Fruit fly (Drosophila melanogaster) whole organism, adult: Measurements from ENCODE around the gene emei.

Source experiments
- CG11617 ChIP-seq: fragments of 200-800 bp; sonication (Bioruptor generic); optimal IDR thresholded peaks from 2 replicates; lab custom pipeline; 2017; ENCODE audit warnings: mild to moderate bottlenecking, missing biosample characterization, missing genetic modification reagents, missing genetic modification characterization
- CG12768 ChIP-seq: fragments of 200-800 bp; sonication (Bioruptor generic); optimal IDR thresholded peaks from 2 replicates; lab custom pipeline; 2017; ENCODE audit warnings: missing biosample characterization, missing genetic modification characterization, mild to moderate bottlenecking, moderate library complexity, missing genetic modification reagents
- CG14711 ChIP-seq: fragments of 200-800 bp; sonication (Bioruptor generic); optimal IDR thresholded peaks from 2 replicates; lab custom pipeline; 2018; ENCODE audit warnings: missing biosample characterization, mild to moderate bottlenecking, missing genetic modification characterization, moderate library complexity
- CG1620 ChIP-seq: fragments of 200-800 bp; sonication (Bioruptor generic); optimal IDR thresholded peaks from 2 replicates; lab custom pipeline; 2016; ENCODE audit warnings: missing biosample characterization, missing genetic modification characterization
- CG33017 ChIP-seq: fragments of 200-800 bp; sonication (Bioruptor generic); optimal IDR thresholded peaks from 2 replicates; lab custom pipeline; 2018; ENCODE audit warnings: missing biosample characterization, mild to moderate bottlenecking, missing genetic modification characterization, moderate library complexity
- CG5204 ChIP-seq: fragments of 200-800 bp; sonication (Bioruptor generic); optimal IDR thresholded peaks from 2 replicates; lab custom pipeline; 2016; ENCODE audit warnings: missing biosample characterization, missing genetic modification characterization
- CG7045 ChIP-seq: fragments of 200-800 bp; sonication (Bioruptor generic); optimal IDR thresholded peaks from 2 replicates; lab custom pipeline; 2017; ENCODE audit warnings: missing biosample characterization, mild to moderate bottlenecking, missing genetic modification characterization
- CG7101 ChIP-seq: fragments of 200-800 bp; sonication (Bioruptor generic); optimal IDR thresholded peaks from 2 replicates; lab custom pipeline; 2018; ENCODE audit warnings: missing biosample characterization, mild to moderate bottlenecking, missing genetic modification characterization, moderate library complexity
- Clk ChIP-seq: fragments of 200-800 bp; sonication (Bioruptor generic); optimal IDR thresholded peaks from 2 replicates; lab custom pipeline; 2017; ENCODE audit warnings: missing biosample characterization, missing genetic modification characterization
- Crg-1 ChIP-seq: fragments of 200-800 bp; sonication (Bioruptor generic); optimal IDR thresholded peaks from 2 replicates; lab custom pipeline; 2016; ENCODE audit warnings: missing biosample characterization, missing genetic modification characterization
- Hr96 ChIP-seq: fragments of 200-800 bp; sonication (Bioruptor generic); optimal IDR thresholded peaks from 2 replicates; lab custom pipeline; 2016; ENCODE audit warnings: missing biosample characterization, missing genetic modification characterization
- Mnt ChIP-seq: fragments of 200-800 bp; sonication (Bioruptor generic); optimal IDR thresholded peaks from 2 replicates; lab custom pipeline; 2016; ENCODE audit warnings: missing biosample characterization, mild to moderate bottlenecking, missing genetic modification characterization
- bab1 ChIP-seq: fragments of 200-800 bp; sonication (Bioruptor generic); optimal IDR thresholded peaks from 3 replicates; lab custom pipeline; 2019; ENCODE audit warnings: missing biosample characterization, mild to moderate bottlenecking, missing genetic modification characterization, moderate library complexity
- cic ChIP-seq: fragments of 200-800 bp; sonication (Bioruptor generic); optimal IDR thresholded peaks from 2 replicates; lab custom pipeline; 2017; ENCODE audit warnings: missing biosample characterization, mild to moderate bottlenecking, missing genetic modification characterization, moderate library complexity
- cnc ChIP-seq, 2 experiments: fragments of >200 bp; optimal IDR thresholded peaks; 2 replicates each; lab custom pipeline; 2017
- kay ChIP-seq: fragments of 200-800 bp; sonication (Bioruptor generic); peaks from one replicate; lab custom pipeline; 2016; ENCODE audit warnings: missing biosample characterization, missing genetic modification characterization, borderline replicate concordance
- ovo ChIP-seq: fragments of 200-800 bp; sonication (Bioruptor generic); optimal IDR thresholded peaks from 2 replicates; lab custom pipeline; 2016; ENCODE audit warnings: missing biosample characterization, missing genetic modification characterization
- pad ChIP-seq: fragments of 200-800 bp; sonication (Bioruptor generic); optimal IDR thresholded peaks from 3 replicates; lab custom pipeline; 2017; ENCODE audit warnings: missing biosample characterization, missing genetic modification characterization, mild to moderate bottlenecking, moderate library complexity, missing genetic modification reagents
- tj ChIP-seq: fragments of 200-800 bp; sonication (Bioruptor generic); optimal IDR thresholded peaks from 3 replicates; lab custom pipeline; 2017; ENCODE audit warnings: missing biosample characterization, mild to moderate bottlenecking, missing genetic modification characterization, moderate library complexity
- toe ChIP-seq: fragments of 200-800 bp; sonication (Bioruptor generic); optimal IDR thresholded peaks from 2 replicates; lab custom pipeline; 2016; ENCODE audit warnings: missing biosample characterization, missing genetic modification characterization

The emei gene

DNA sequence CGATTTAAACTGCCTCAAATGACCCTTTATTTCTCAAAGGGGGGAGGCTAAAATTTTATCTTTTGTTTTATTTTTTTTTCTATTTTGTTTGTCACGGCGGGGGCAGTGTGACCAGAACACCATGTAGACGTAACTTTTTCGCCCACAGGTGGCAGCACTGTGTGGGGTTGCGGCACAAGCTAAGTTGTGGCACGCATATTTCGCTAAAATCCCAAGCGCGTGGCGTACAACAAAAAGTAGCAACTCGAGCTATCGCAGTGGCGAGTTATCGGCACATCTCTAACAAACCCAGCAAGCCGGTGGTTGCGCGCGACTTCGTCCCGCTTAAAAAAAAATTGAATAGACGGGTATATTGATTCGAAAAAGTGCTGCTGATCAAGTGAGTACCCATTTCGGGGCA, 13.6 kb downstream of the emei start, which contains the start of the genes Ufd1 and NaPi-III:
Ufd1 (minus strand) TSS at position 129 of the 400 bp plus-strand sequence.
NaPi-III (plus strand) TSS at position 261 of the 400 bp plus-strand sequence.
- TF ChIP-seq kay (GFP tag; lab: Kevin White, UChicago) (no peak), tj (GFP tag; lab: Kevin White, UChicago) (peak; percentile 26), CG11617 (peak; percentile 47), CG7101 (peak; percentile 45), Clk (no peak), Mnt (GFP tag; lab: Kevin White, UChicago) (peak; percentile 73), Hr96 (GFP tag; lab: Kevin White, UChicago) (peak; percentile 24), cic (GFP tag; lab: Kevin White, UChicago) (peak; percentile 73), CG1620 (GFP tag; lab: Kevin White, UChicago) (peak; percentile 51), cnc (optimal IDR thresholded peaks at IDR 0.05; lab: Kevin White, UChicago) (peak in 1 of 2 experiments; percentile 21), CG7045 (GFP tag; lab: Kevin White, UChicago) (no peak), bab1 (GFP tag; lab: Kevin White, UChicago) (peak; percentile 71), CG14711 (no peak), ovo (GFP tag; lab: Kevin White, UChicago) (no peak)

DNA sequence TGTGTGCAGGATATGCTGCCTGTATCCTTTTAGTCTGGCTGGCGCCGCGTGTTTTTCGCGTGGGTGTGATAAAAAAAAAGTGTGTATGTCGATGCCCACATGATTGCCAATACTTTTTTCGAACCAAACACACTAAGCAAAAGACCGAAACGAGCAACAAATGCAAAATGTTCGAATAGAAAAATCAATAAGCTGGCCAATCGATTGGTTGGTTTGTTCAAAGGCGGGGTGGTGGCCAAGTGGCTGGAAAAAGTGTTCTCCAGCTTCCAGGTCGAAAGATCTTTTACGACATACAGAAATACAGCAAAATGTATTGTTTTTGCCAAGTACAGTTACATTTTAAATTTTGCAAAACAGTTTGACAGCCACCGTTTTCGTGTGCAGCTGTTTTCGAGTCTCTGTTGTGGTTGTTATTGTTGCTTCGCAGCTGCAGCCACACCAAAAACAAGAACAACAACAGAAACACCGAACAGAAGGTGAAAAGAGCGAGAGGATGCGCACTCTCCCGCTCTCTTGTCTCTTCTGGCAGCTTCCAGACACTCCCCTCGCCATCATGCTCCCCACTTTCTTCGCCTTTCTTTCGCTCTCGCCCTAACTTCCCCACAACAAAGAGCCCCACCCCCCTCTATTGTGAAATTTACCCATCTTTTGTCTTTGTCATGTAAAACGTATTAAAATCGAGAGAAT, 14.3 kb downstream of the emei start:
- TF ChIP-seq CG14711 (no peak), toe (GFP tag; lab: Kevin White, UChicago) (no peak), CG5204 (GFP tag; lab: Kevin White, UChicago) (no peak), CG11617 (no peak), cnc (optimal IDR thresholded peaks at IDR 0.05; lab: Kevin White, UChicago) (no peak), CG7045 (GFP tag; lab: Kevin White, UChicago) (no peak), ovo (GFP tag; lab: Kevin White, UChicago) (peak; percentile 24), CG33017 (no peak), tj (GFP tag; lab: Kevin White, UChicago) (no peak), Crg-1 (GFP tag; lab: Kevin White, UChicago) (no peak), kay (GFP tag; lab: Kevin White, UChicago) (no peak), pad (GFP tag; lab: Kevin White, UChicago) (peak; percentile 67)

DNA sequence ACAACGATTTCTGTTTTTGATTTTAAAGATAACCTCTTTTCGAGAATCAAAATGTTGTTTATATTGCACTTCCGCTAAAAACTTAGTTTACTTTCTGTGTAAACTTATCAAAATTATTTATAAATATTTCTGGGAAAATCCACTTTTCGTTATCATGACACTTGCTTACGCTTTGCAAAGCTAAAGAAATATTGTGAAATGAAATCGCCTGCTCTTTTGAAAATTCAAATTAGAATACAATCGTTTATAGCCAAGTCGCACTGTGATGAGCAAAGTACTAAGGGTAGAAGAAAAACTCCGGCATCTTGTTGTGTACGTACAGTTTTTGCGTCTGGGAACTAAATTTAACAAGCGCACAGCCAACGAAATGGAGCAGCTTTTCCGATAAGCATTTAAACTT, 14.9 kb downstream of the emei start:
- TF ChIP-seq cic (GFP tag; lab: Kevin White, UChicago) (no peak), cnc (optimal IDR thresholded peaks at IDR 0.05; lab: Kevin White, UChicago) (no peak), CG5204 (GFP tag; lab: Kevin White, UChicago) (no peak), Hr96 (GFP tag; lab: Kevin White, UChicago) (no peak), Mnt (GFP tag; lab: Kevin White, UChicago) (no peak), CG14711 (no peak), CG1620 (GFP tag; lab: Kevin White, UChicago) (no peak), CG11617 (no peak)

DNA sequence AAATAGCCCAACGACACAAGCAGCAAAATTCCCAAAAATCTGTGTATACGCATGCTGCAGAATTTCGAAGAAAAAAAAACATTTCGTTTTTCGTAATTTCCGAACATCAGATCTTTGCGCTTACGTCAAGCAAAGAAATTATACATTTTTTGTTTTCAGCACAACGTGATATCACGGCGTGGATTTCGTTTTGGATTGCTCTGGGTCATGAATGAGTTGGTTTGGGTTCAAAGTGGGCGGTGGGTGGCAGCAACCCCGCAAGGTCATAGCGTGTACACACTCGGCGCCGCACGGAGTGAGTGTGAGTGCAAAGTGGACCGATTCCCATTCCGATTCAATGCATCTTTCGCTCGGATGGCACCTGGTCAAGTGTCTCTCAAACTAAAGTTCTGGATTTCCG, 15.4 kb downstream of the emei start:
- TF ChIP-seq Mnt (GFP tag; lab: Kevin White, UChicago), result no peak
- TF ChIP-seq Crg-1 (GFP tag; lab: Kevin White, UChicago), result no peak
- TF ChIP-seq Clk, result no peak
- no peak for TF ChIP-seq cnc (optimal IDR thresholded peaks at IDR 0.05; lab: Kevin White, UChicago)
- no peak for TF ChIP-seq Hr96 (GFP tag; lab: Kevin White, UChicago)
- no peak for TF ChIP-seq kay (GFP tag; lab: Kevin White, UChicago)
- no peak for TF ChIP-seq ovo (GFP tag; lab: Kevin White, UChicago)

DNA sequence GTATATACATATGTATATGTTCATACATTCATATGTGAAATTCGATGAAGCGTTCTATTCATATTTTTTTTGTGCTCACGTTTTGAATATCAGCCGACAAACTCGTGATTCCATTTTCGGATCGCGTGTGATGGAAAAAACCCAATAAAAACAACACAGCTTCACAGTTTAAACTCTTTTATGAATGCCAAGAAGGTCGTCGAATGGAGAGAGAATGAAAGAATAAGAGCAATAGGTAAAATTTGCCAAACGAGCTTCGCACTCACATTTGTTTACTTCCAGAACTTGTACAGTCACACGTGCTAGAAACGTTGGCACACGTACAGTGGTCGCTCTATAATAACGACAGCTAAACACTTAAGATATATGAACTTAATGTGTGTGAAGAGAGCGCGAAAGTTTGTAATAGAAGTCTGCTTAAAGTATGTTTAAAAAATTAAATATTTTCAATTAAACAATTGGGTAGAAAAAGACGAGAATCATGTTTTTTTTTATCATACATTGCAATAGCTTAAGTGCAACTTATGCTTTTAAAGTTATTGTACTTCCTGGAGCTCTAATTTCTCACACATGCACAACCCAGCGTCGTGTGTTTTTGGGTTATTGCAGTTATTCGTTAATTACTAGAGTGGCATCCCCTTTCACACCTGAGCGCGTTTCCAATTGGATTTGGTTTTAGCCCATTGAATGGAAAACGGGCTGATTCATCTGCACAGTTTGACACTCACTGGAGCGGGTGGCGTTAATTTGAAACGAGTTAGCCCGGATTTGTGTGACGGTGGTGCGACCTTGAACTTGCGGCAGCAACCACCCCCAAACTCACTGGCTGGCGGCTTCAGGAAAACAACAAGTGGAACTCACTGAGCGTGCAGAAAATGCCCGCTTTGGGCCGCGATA, 16.4 kb downstream of the emei start:
- TF ChIP-seq bab1 (GFP tag; lab: Kevin White, UChicago) (peak; percentile 58), CG14711 (peak; percentile 33), Mnt (GFP tag; lab: Kevin White, UChicago) (peak; percentile 3), Hr96 (GFP tag; lab: Kevin White, UChicago) (no peak), CG7101 (no peak), CG5204 (GFP tag; lab: Kevin White, UChicago) (no peak)

DNA sequence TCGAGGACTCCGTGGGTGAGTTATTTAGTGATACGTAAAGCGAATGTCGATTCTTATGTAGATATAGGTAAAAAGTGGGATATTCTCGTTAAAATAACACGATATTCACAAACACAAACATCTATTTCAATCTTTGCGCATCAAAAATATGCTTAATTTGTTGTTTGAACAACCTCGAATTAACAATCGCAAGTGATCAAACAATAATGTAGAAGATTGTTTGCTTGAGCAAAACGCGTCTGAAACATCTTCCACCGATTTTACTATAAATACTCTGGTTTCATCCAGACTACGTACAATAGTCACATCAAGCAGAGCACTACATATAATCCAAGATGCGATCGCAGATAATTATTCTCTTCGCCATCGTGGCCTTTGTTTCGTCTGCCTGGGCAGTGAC, 21.0 kb downstream of the emei start, which contains the start of gene nol:
nol (plus strand) TSS at position 301 of the 400 bp plus-strand sequence.
- no peak for TF ChIP-seq CG12768 (GFP tag; lab: Kevin White, UChicago)
- TF ChIP-seq CG5204 (GFP tag; lab: Kevin White, UChicago), result no peak
- TF ChIP-seq toe (GFP tag; lab: Kevin White, UChicago), result no peak
- TF ChIP-seq cnc (optimal IDR thresholded peaks at IDR 0.05; lab: Kevin White, UChicago), result no peak
- TF ChIP-seq pad (GFP tag; lab: Kevin White, UChicago), result no peak
- no peak for TF ChIP-seq kay (GFP tag; lab: Kevin White, UChicago)
- no peak for TF ChIP-seq CG7101
- TF ChIP-seq CG1620 (GFP tag; lab: Kevin White, UChicago), result no peak
- no peak for TF ChIP-seq Clk
- TF ChIP-seq cic (GFP tag; lab: Kevin White, UChicago), result no peak
- no peak for TF ChIP-seq tj (GFP tag; lab: Kevin White, UChicago)
- no peak for TF ChIP-seq CG14711
- no peak for TF ChIP-seq Crg-1 (GFP tag; lab: Kevin White, UChicago)
- TF ChIP-seq CG33017, result no peak
- TF ChIP-seq Hr96 (GFP tag; lab: Kevin White, UChicago), result no peak
- no peak for TF ChIP-seq CG7045 (GFP tag; lab: Kevin White, UChicago)
- TF ChIP-seq bab1 (GFP tag; lab: Kevin White, UChicago), result no peak
- no peak for TF ChIP-seq Mnt (GFP tag; lab: Kevin White, UChicago)
- no peak for TF ChIP-seq CG11617
- TF ChIP-seq ovo (GFP tag; lab: Kevin White, UChicago), result no peak
